Worm (Caenorhabditis elegans): ENCODE measurements around the gene prmt-4.

- TF ChIP-seq ztf-11 (tag; optimal IDR thresholded peaks at IDR 0.05) (no peak), alr-1 (tag; optimal IDR thresholded peaks at IDR 0.05; ENCODE audit: borderline replicate concordance) (no peak), C04F5.9 (tag; optimal IDR thresholded peaks at IDR 0.05) (no peak), blmp-1 (tag; optimal IDR thresholded peaks at IDR 0.05) (no peak)
These were observed 2.0 kb upstream of the prmt-4 start for ce11 chrIV:605431-605830.

All from whole organism, L1 larva.